Fruit fly (Drosophila melanogaster) whole organism: Measurements from ENCODE around the gene inaF-A.

Experiments
- CG8478 ChIP-seq: fragments of >200 bp; optimal IDR thresholded peaks from 2 replicates; lab custom pipeline; 2018; ENCODE audit warnings: inconsistent platforms
- Dll ChIP-seq: fragments of >200 bp; optimal IDR thresholded peaks from 2 replicates; lab custom pipeline; 2017
- EcR ChIP-seq, 2 experiments: fragments of >200 bp; optimal IDR thresholded peaks; 2 replicates each; lab custom pipeline; 2017; ENCODE audit warnings: missing biosample characterization in 2 of 2, missing genetic modification characterization in 2 of 2, missing genetic modification reagents in 2 of 2
- pan ChIP-seq: fragments of >200 bp; optimal IDR thresholded peaks from 2 replicates; lab custom pipeline; 2017
- psq ChIP-seq: fragments of >200 bp; optimal IDR thresholded peaks from 2 replicates; lab custom pipeline; 2017
- usp ChIP-seq: fragments of >200 bp; optimal IDR thresholded peaks from 2 replicates; lab custom pipeline; 2017; ENCODE audit warnings: missing biosample characterization, missing genetic modification characterization, mixed read lengths

dm6 chrX:11686675-11687074 is 47.0 kb downstream of the inaF-A start:
- no peak for TF ChIP-seq usp (GFP tag; lab: Kevin White, UChicago)
- no peak for TF ChIP-seq CG8478 (lab: Kevin White, UChicago)
- TF ChIP-seq Dll (lab: Kevin White, UChicago) = no peak
- no peak for TF ChIP-seq psq
- TF ChIP-seq EcR (GFP tag; optimal IDR thresholded peaks at IDR 0.05; lab: Kevin White, UChicago) = no peak
- TF ChIP-seq pan (lab: Kevin White, UChicago) = no peak
